Worm (Caenorhabditis elegans) whole organism, L4 larva: ENCODE results near the gene F14F7.4.

Experiments
- Y105C5A.15 ChIP-seq: fragments of 200-800 bp; sonication (Bioruptor generic); IDR thresholded peaks from 2 replicates; pipeline ENCODE4 v1.3.6; 2022; ENCODE audit warnings: missing genetic modification characterization, missing compliant biosample characterization
- Y5F2A.4 ChIP-seq: fragments of 200-800 bp; sonication (Bioruptor generic); optimal IDR thresholded peaks from 2 replicates; lab custom pipeline; 2018; ENCODE audit warnings: mild to moderate bottlenecking, missing genetic modification characterization, missing compliant biosample characterization
- Y75B8A.6 ChIP-seq: fragments of 200-800 bp; sonication (Bioruptor generic); IDR thresholded peaks from 2 replicates; pipeline ENCODE4 v1.3.6; 2022; ENCODE audit warnings: missing genetic modification reagents, missing genetic modification characterization, missing compliant biosample characterization
- ZK337.2 ChIP-seq: fragments of 200-800 bp; sonication (Bioruptor generic); IDR thresholded peaks from 2 replicates; pipeline ENCODE4 v1.3.6; 2022; ENCODE audit warnings: missing genetic modification reagents, missing genetic modification characterization, missing compliant biosample characterization
- ama-1 ChIP-seq: fragments of 150-350 bp; optimal IDR thresholded peaks from 2 replicates; lab custom pipeline; 2014; ENCODE audit warnings: inconsistent platforms, mixed read lengths
- attf-4 ChIP-seq: sonication (generic microtip); optimal IDR thresholded peaks from 3 replicates; lab custom pipeline; 2017; ENCODE audit warnings: missing biosample characterization, missing genetic modification characterization
- ceh-28 ChIP-seq: fragments of 150-350 bp; optimal IDR thresholded peaks from 2 replicates; lab custom pipeline; 2014; ENCODE audit warnings: missing biosample characterization, missing genetic modification reagents, missing genetic modification characterization
- ceh-44 ChIP-seq: fragments of 200-800 bp; sonication (Bioruptor generic); IDR thresholded peaks from 2 replicates; pipeline ENCODE4 v1.3.6; 2022; ENCODE audit warnings: missing genetic modification reagents, missing genetic modification characterization, missing compliant biosample characterization
- ceh-82 ChIP-seq: sonication (generic microtip); optimal IDR thresholded peaks from 2 replicates; lab custom pipeline; 2017; ENCODE audit warnings: missing biosample characterization, missing genetic modification characterization
- ces-1 ChIP-seq: fragments of 150-350 bp; sonication (generic microtip); optimal IDR thresholded peaks from 4 replicates; lab custom pipeline; 2014; ENCODE audit warnings: missing biosample characterization, missing genetic modification reagents, missing genetic modification characterization
- ctbp-1 ChIP-seq: fragments of 200-800 bp; sonication (Bioruptor generic); IDR thresholded peaks from 2 replicates; pipeline ENCODE4 v1.3.6; 2022; ENCODE audit warnings: missing genetic modification reagents, missing genetic modification characterization, missing compliant biosample characterization
- daf-12 ChIP-seq: fragments of 150-350 bp; optimal IDR thresholded peaks from 2 replicates; lab custom pipeline; 2014; ENCODE audit warnings: missing biosample characterization, missing genetic modification reagents, missing genetic modification characterization
- daf-16 ChIP-seq, 3 experiments: sonication (generic microtip); optimal IDR thresholded peaks; 2 replicates each; lab custom pipeline; 2016 to 2017; ENCODE audit warnings: missing genetic modification characterization in 3 of 3, missing genetic modification reagents in 3 of 3, mild to moderate bottlenecking in 2 of 3, missing compliant biosample characterization in 2 of 3, missing biosample characterization in 1 of 3, moderate library complexity in 1 of 3
- dmd-9 ChIP-seq: fragments of 200-800 bp; sonication (Bioruptor generic); IDR thresholded peaks from 2 replicates; pipeline ENCODE4 v1.3.6; 2022; ENCODE audit warnings: missing genetic modification reagents, missing genetic modification characterization, missing compliant biosample characterization
- egl-27 ChIP-seq: sonication (generic microtip); optimal IDR thresholded peaks from 3 replicates; lab custom pipeline; 2017; ENCODE audit warnings: missing biosample characterization, missing genetic modification reagents, missing genetic modification characterization
- egl-43 ChIP-seq: fragments of 200-800 bp; sonication (Bioruptor generic); IDR thresholded peaks from 2 replicates; pipeline ENCODE4 v1.3.6; 2022; ENCODE audit warnings: missing genetic modification reagents, missing genetic modification characterization, missing compliant biosample characterization
- fkh-10 ChIP-seq: fragments of 150-350 bp; optimal IDR thresholded peaks from 2 replicates; lab custom pipeline; 2014; ENCODE audit warnings: missing biosample characterization, missing genetic modification reagents, missing genetic modification characterization
- fos-1 ChIP-seq: fragments of 150-350 bp; optimal IDR thresholded peaks from 2 replicates; lab custom pipeline; 2014; ENCODE audit warnings: missing biosample characterization, missing genetic modification characterization
- gei-8 ChIP-seq: fragments of 200-800 bp; sonication (Bioruptor generic); optimal IDR thresholded peaks from 2 replicates; lab custom pipeline; 2018; ENCODE audit warnings: mild to moderate bottlenecking, missing genetic modification characterization, missing compliant biosample characterization
- hmg-1.1 ChIP-seq: fragments of 200-800 bp; sonication (Bioruptor generic); IDR thresholded peaks from 2 replicates; pipeline ENCODE4 v1.3.6; 2022; ENCODE audit warnings: missing genetic modification reagents, missing genetic modification characterization, missing compliant biosample characterization
- lin-13 ChIP-seq: fragments of 150-350 bp; optimal IDR thresholded peaks from 2 replicates; lab custom pipeline; 2014; ENCODE audit warnings: missing biosample characterization, missing genetic modification reagents, missing genetic modification characterization
- lin-38 ChIP-seq: fragments of 200-800 bp; sonication (Bioruptor generic); IDR thresholded peaks from 2 replicates; pipeline ENCODE4 v1.3.6; 2022; ENCODE audit warnings: missing genetic modification reagents, missing genetic modification characterization, missing compliant biosample characterization
- lin-39 ChIP-seq: fragments of 150-350 bp; optimal IDR thresholded peaks from 2 replicates; lab custom pipeline; 2014; ENCODE audit warnings: missing biosample characterization, missing genetic modification reagents, missing genetic modification characterization
- lir-3 ChIP-seq: sonication (generic microtip); optimal IDR thresholded peaks from 2 replicates; lab custom pipeline; 2016; ENCODE audit warnings: mild to moderate bottlenecking, missing genetic modification characterization, missing compliant biosample characterization
- madf-5 ChIP-seq, 2 experiments: fragments of 200-800 bp; sonication (Bioruptor generic); IDR thresholded peaks; 2 replicates each; pipeline ENCODE4 v1.3.6; 2022; ENCODE audit warnings: missing compliant biosample characterization in 2 of 2, missing genetic modification characterization in 2 of 2
- mdl-1 ChIP-seq, 2 experiments: fragments of 150-350 bp in 1 of 2; sonication (generic microtip) in 1 of 2; optimal IDR thresholded peaks; 2 replicates each; lab custom pipeline; 2014 to 2017; ENCODE audit warnings: missing biosample characterization in 2 of 2, missing genetic modification characterization in 2 of 2
- mep-1 ChIP-seq: fragments of 150-350 bp; sonication (generic microtip); optimal IDR thresholded peaks from 3 replicates; lab custom pipeline; 2014; ENCODE audit warnings: missing biosample characterization, missing genetic modification characterization
- mes-2 ChIP-seq: sonication (generic microtip); optimal IDR thresholded peaks from 2 replicates; lab custom pipeline; 2016; ENCODE audit warnings: missing genotype, mild to moderate bottlenecking, missing genetic modification characterization, missing compliant biosample characterization; ENCODE audit not compliant: poor library complexity, severe bottlenecking
- mxl-2 ChIP-seq: fragments of 200-800 bp; sonication (Bioruptor generic); conservative IDR thresholded peaks from 2 replicates; pipeline ENCODE4 v1.3.6; 2022; ENCODE audit warnings: missing genetic modification reagents, missing genetic modification characterization, missing compliant biosample characterization
- nhr-102 ChIP-seq: sonication (generic microtip); optimal IDR thresholded peaks from 2 replicates; lab custom pipeline; 2016; ENCODE audit warnings: mild to moderate bottlenecking, missing genetic modification characterization, moderate library complexity, missing compliant biosample characterization
- nhr-111 ChIP-seq: fragments of 200-800 bp; sonication (Bioruptor generic); optimal IDR thresholded peaks from 2 replicates; lab custom pipeline; 2018; ENCODE audit warnings: mild to moderate bottlenecking, missing genetic modification characterization, missing compliant biosample characterization
- nhr-25 ChIP-seq: sonication (generic microtip); optimal IDR thresholded peaks from 2 replicates; lab custom pipeline; 2017; ENCODE audit warnings: missing genetic modification characterization, mild to moderate bottlenecking, missing compliant biosample characterization, antibody characterized with exemption, moderate library complexity, borderline replicate concordance; ENCODE audit not compliant: insufficient read depth
- nhr-28 ChIP-seq: fragments of 150-350 bp; optimal IDR thresholded peaks from 2 replicates; lab custom pipeline; 2014; ENCODE audit warnings: missing biosample characterization, missing genetic modification characterization
- nhr-41 ChIP-seq: fragments of 200-800 bp; sonication (Bioruptor generic); IDR thresholded peaks from 2 replicates; pipeline ENCODE4 v1.3.6; 2022; ENCODE audit warnings: missing genetic modification reagents, missing genetic modification characterization, missing compliant biosample characterization
- nhr-6 ChIP-seq: fragments of 150-350 bp; optimal IDR thresholded peaks from 2 replicates; lab custom pipeline; 2014; ENCODE audit warnings: missing biosample characterization, missing genetic modification characterization
- nhr-77 ChIP-seq: fragments of 150-350 bp; optimal IDR thresholded peaks from 2 replicates; lab custom pipeline; 2014; ENCODE audit warnings: missing biosample characterization, missing genetic modification characterization
- pha-4 ChIP-seq, 2 experiments: fragments of 150-350 bp in 1 of 2; fragments of 200-800 bp in 1 of 2; sonication (Bioruptor generic) in 1 of 2; IDR thresholded peaks in 1 of 2; optimal IDR thresholded peaks in 1 of 2; 2 replicates each; pipeline versions ENCODE4 v1.3.6 to Lab custom; 2014 to 2022; ENCODE audit warnings: missing genetic modification characterization in 2 of 2, missing genetic modification reagents in 2 of 2, missing biosample characterization in 1 of 2, missing compliant biosample characterization in 1 of 2
- pqm-1 ChIP-seq: sonication (generic microtip); optimal IDR thresholded peaks from 2 replicates; lab custom pipeline; 2017; ENCODE audit warnings: missing biosample characterization, missing genetic modification characterization
- saeg-2 ChIP-seq: fragments of 200-800 bp; sonication (Bioruptor generic); IDR thresholded peaks from 2 replicates; pipeline ENCODE4 v1.3.6; 2022; ENCODE audit warnings: missing genetic modification reagents, missing genetic modification characterization, missing compliant biosample characterization
- skn-1 ChIP-seq: fragments of 150-350 bp; optimal IDR thresholded peaks from 2 replicates; lab custom pipeline; 2014; ENCODE audit warnings: missing biosample characterization, missing genetic modification characterization
- unc-62 ChIP-seq, 3 experiments: fragments of 150-350 bp in 1 of 3; sonication (generic microtip); optimal IDR thresholded peaks in 2 of 3; peaks in 1 of 3; 1 replicate in 1 of 3; 2 replicates in 2 of 3; lab custom pipeline; 2014 to 2017; ENCODE audit warnings: missing biosample characterization in 3 of 3, missing genetic modification characterization in 3 of 3, missing genetic modification reagents in 3 of 3, missing genotype in 1 of 3
- vab-7 ChIP-seq: fragments of 200-800 bp; sonication (Bioruptor generic); IDR thresholded peaks from 2 replicates; pipeline ENCODE4 v1.3.6; 2022; ENCODE audit warnings: missing genetic modification reagents, missing genetic modification characterization, missing compliant biosample characterization
- zag-1 ChIP-seq: fragments of 150-350 bp; optimal IDR thresholded peaks from 2 replicates; lab custom pipeline; 2014; ENCODE audit warnings: missing biosample characterization, missing genetic modification characterization
- zfp-2 ChIP-seq: sonication (generic microtip); optimal IDR thresholded peaks from 2 replicates; lab custom pipeline; 2016; ENCODE audit warnings: mild to moderate bottlenecking, missing genetic modification characterization, missing compliant biosample characterization
- zip-2 ChIP-seq: fragments of 150-350 bp; optimal IDR thresholded peaks from 2 replicates; lab custom pipeline; 2014; ENCODE audit warnings: missing biosample characterization, missing genetic modification characterization
- ztf-11 ChIP-seq: fragments of 150-350 bp; optimal IDR thresholded peaks from 2 replicates; lab custom pipeline; 2014; ENCODE audit warnings: missing biosample characterization, missing genetic modification characterization

The F14F7.4 gene

ce11 chrIII:13071432-13072259 is 42.1 kb upstream of the F14F7.4 start (continued):
- peak; percentile 30 for TF ChIP-seq mes-2 (tag; lab: Kevin White, UChicago)
- 0 out of 2 replicates have a peak, but pooled peaks have one; percentile 55 for TF ChIP-seq dmd-9
- no peak for TF ChIP-seq fos-1 (tag; lab: Kevin White, UChicago)
- no peak for TF ChIP-seq zfp-2 (tag; lab: Kevin White, UChicago)
- TF ChIP-seq ctbp-1 (GFP tag; lab: Robert Waterston, UW) = no peak
- no peak for TF ChIP-seq vab-7 (GFP tag; lab: Robert Waterston, UW)
- TF ChIP-seq pha-4 (GFP tag; IDR thresholded peaks at IDR 0.05; lab: Robert Waterston, UW) = peak; percentile 37; the same call in 1 of the 2 replicates
- no peak for TF ChIP-seq pha-4 (tag; optimal IDR thresholded peaks at IDR 0.05; lab: Kevin White, UChicago)
- TF ChIP-seq madf-5 (GFP tag; IDR thresholded peaks at IDR 0.05; lab: Robert Waterston, UW) = no peak
- TF ChIP-seq egl-43 = peak; percentile 40; the same call in 1 of the 2 replicates
- TF ChIP-seq saeg-2 (GFP tag; lab: Robert Waterston, UW) = no peak
- TF ChIP-seq daf-16 (GFP tag; optimal IDR thresholded peaks at IDR 0.05; lab: Kevin White, UChicago) = no peak
- peak; percentile 21 for TF ChIP-seq daf-16 (tag; optimal IDR thresholded peaks at IDR 0.05; lab: Kevin White, UChicago)
- no peak for TF ChIP-seq Y75B8A.6 (GFP tag; lab: Robert Waterston, UW)

DNA sequence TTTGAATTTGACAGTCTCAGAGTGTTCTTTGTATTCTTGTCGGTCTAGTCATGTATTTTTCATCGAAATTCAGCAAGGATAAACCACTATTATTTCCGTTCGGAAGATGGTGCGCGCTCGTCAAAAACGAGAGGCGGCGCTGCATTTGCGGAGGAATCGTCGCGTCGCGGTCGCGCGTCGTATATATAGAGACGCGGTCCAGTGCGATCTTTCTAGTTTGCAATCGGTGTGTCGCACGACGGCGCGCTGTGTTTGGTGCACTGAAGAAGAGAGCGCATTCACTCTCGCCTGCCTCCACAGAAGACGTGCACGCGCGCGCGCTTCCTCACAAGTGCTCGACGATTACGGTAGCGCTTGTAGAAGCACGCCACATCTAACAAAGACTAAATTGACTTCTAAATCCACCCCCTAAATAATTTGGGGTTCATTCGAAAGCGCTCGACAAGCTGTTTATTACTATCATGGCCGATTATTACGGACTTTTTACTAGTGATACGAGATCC is 41.1 kb upstream of the F14F7.4 start, which contains the start of gene Y39E4B.6:
TSS of gene Y39E4B.6 (plus strand) at position 209 of the 503 bp plus-strand sequence.
- peak; percentile 92 for TF ChIP-seq lin-13 (GFP tag; lab: Kevin White, UChicago)
- TF ChIP-seq saeg-2 (GFP tag; lab: Robert Waterston, UW) = peak; percentile 79; the same call in 1 of the 2 replicates
- peak in 1 of 2 experiments; percentile 100 for TF ChIP-seq unc-62 (GFP tag; optimal IDR thresholded peaks at IDR 0.05 in 1 of 2; lab: Kevin White, UChicago)
- no peak for TF ChIP-seq unc-62 (tag; optimal IDR thresholded peaks at IDR 0.05; lab: Kevin White, UChicago)
- peak; percentile 76 for TF ChIP-seq gei-8 (GFP tag; lab: Kevin White, UChicago)
- peak; percentile 98 for TF ChIP-seq nhr-28
- TF ChIP-seq lir-3 (tag; lab: Kevin White, UChicago) = peak; percentile 12
- no peak for TF ChIP-seq egl-27
- TF ChIP-seq nhr-111 (GFP tag; lab: Kevin White, UChicago) = no peak
- no peak for TF ChIP-seq ZK337.2 (GFP tag; lab: Robert Waterston, UW)
- peak; percentile 88 for TF ChIP-seq nhr-102
- no peak for TF ChIP-seq skn-1 (tag; lab: Kevin White, UChicago)
- TF ChIP-seq nhr-6 = peak; percentile 79
- peak; percentile 93 for TF ChIP-seq nhr-25 (tag; lab: Kevin White, UChicago)
- no peak for TF ChIP-seq ceh-82
- TF ChIP-seq mep-1 (tag; lab: Kevin White, UChicago) = peak; percentile 98
- TF ChIP-seq lin-38 (GFP tag; lab: Robert Waterston, UW) = peak; percentile 81
- no peak for TF ChIP-seq ceh-28 (tag; lab: Kevin White, UChicago)
- peak; percentile 94 for TF ChIP-seq fkh-10 (GFP tag; lab: Kevin White, UChicago)
- peak; percentile 77; the same call in 1 of the 2 replicates for TF ChIP-seq nhr-41 (GFP tag; lab: Robert Waterston, UW)
- no peak for TF ChIP-seq zip-2 (tag; lab: Kevin White, UChicago)
- TF ChIP-seq attf-4 (tag; lab: Kevin White, UChicago) = no peak
- peak; percentile 10 for TF ChIP-seq pqm-1 (tag; lab: Kevin White, UChicago)
- TF ChIP-seq zag-1 (tag; lab: Kevin White, UChicago) = no peak
- peak; percentile 63; the same call in 1 of the 2 replicates for TF ChIP-seq mxl-2 (GFP tag; lab: Robert Waterston, UW)
- TF ChIP-seq mdl-1 (tag; optimal IDR thresholded peaks at IDR 0.05; lab: Kevin White, UChicago) = peak; percentile 89 to 94
- TF ChIP-seq mes-2 (tag; lab: Kevin White, UChicago) = peak; percentile 90
- no peak for TF ChIP-seq Y105C5A.15 (GFP tag; lab: Robert Waterston, UW)
- TF ChIP-seq ztf-11 = no peak
- TF ChIP-seq nhr-77 (tag; lab: Kevin White, UChicago) = peak; percentile 98
- TF ChIP-seq ama-1 (lab: Kevin White, UChicago) = peak; percentile 98
- TF ChIP-seq Y5F2A.4 (GFP tag; lab: Kevin White, UChicago) = peak; percentile 51
- TF ChIP-seq daf-12 (tag; lab: Kevin White, UChicago) = no peak
- no peak for TF ChIP-seq ces-1 (GFP tag; lab: Kevin White, UChicago)
- peak; percentile 79 for TF ChIP-seq lin-39 (tag; lab: Kevin White, UChicago)
- TF ChIP-seq hmg-1.1 (GFP tag; lab: Robert Waterston, UW) = peak; percentile 98
- no peak for TF ChIP-seq ceh-44 (GFP tag; lab: Robert Waterston, UW)
